Fruit fly (Drosophila melanogaster) whole organism, pupa: ENCODE results near the gene Pif1B.
A peak's percentile ranks its signal among the peaks of the same experiment; 100 is the strongest.

Experiments
- CG10348 ChIP-seq: fragments of 200-800 bp; sonication (Bioruptor generic); IDR thresholded peaks from 2 replicates; pipeline ENCODE4 v1.3.6; 2022; ENCODE audit warnings: missing biosample characterization, missing genetic modification characterization
- CG12605 ChIP-seq: fragments of 200-800 bp; sonication (Bioruptor generic); IDR thresholded peaks from 2 replicates; pipeline ENCODE4 v1.3.6; 2022; ENCODE audit warnings: missing biosample characterization, missing genetic modification characterization
- CG13204 ChIP-seq: fragments of 200-800 bp; sonication (Bioruptor generic); optimal IDR thresholded peaks from 2 replicates; lab custom pipeline; 2018; ENCODE audit warnings: missing biosample characterization, mild to moderate bottlenecking, missing genetic modification characterization, moderate library complexity
- CG14655 ChIP-seq: fragments of 200-800 bp; sonication (Bioruptor generic); optimal IDR thresholded peaks from 3 replicates; lab custom pipeline; 2017; ENCODE audit warnings: mild to moderate bottlenecking, missing biosample characterization, missing genetic modification reagents, missing genetic modification characterization
- CG15710 ChIP-seq: fragments of 200-800 bp; sonication (Bioruptor generic); optimal IDR thresholded peaks from 2 replicates; lab custom pipeline; 2018; ENCODE audit warnings: missing biosample characterization, mild to moderate bottlenecking, missing genetic modification characterization, moderate library complexity
- CG17806 ChIP-seq: fragments of 200-800 bp; sonication (Bioruptor generic); optimal IDR thresholded peaks from 2 replicates; lab custom pipeline; 2018; ENCODE audit warnings: missing biosample characterization, mild to moderate bottlenecking, missing genetic modification characterization, moderate library complexity
- CG32121 ChIP-seq: fragments of 200-800 bp; sonication (Bioruptor generic); IDR thresholded peaks from 2 replicates; pipeline ENCODE4 v1.3.6; 2022; ENCODE audit warnings: missing biosample characterization, missing genetic modification characterization
- CG34367 ChIP-seq: fragments of 200-800 bp; sonication (Bioruptor generic); optimal IDR thresholded peaks from 2 replicates; lab custom pipeline; 2018; ENCODE audit warnings: missing biosample characterization, mild to moderate bottlenecking, missing genetic modification characterization
- CG4496 ChIP-seq: fragments of 200-800 bp; sonication (Bioruptor generic); IDR thresholded peaks from 3 replicates; pipeline ENCODE4 v1.3.6; 2022; ENCODE audit warnings: missing biosample characterization, missing genetic modification characterization
- CG8159 ChIP-seq: fragments of 200-800 bp; sonication (Bioruptor generic); optimal IDR thresholded peaks from 3 replicates; lab custom pipeline; 2018; ENCODE audit warnings: missing biosample characterization, mild to moderate bottlenecking, missing genetic modification characterization, moderate library complexity
- CG8301 ChIP-seq: fragments of 200-800 bp; sonication (Bioruptor generic); optimal IDR thresholded peaks from 2 replicates; lab custom pipeline; 2018; ENCODE audit warnings: missing biosample characterization, mild to moderate bottlenecking, missing genetic modification characterization
- CG9948 ChIP-seq: fragments of 200-800 bp; sonication (Bioruptor generic); optimal IDR thresholded peaks from 2 replicates; lab custom pipeline; 2018; ENCODE audit warnings: missing biosample characterization, mild to moderate bottlenecking, missing genetic modification characterization, moderate library complexity
- D1 ChIP-seq: fragments of 200-800 bp; sonication (Bioruptor generic); optimal IDR thresholded peaks from 2 replicates; lab custom pipeline; 2018; ENCODE audit warnings: missing biosample characterization, mild to moderate bottlenecking, missing genetic modification characterization, moderate library complexity
- EcR ChIP-seq: fragments of 200-800 bp; sonication (Bioruptor generic); optimal IDR thresholded peaks from 3 replicates; lab custom pipeline; 2019; ENCODE audit warnings: missing biosample characterization, missing genetic modification characterization, mild to moderate bottlenecking, moderate library complexity, missing genetic modification reagents
- Ets98B ChIP-seq: fragments of 200-800 bp; sonication (Bioruptor generic); IDR thresholded peaks from 2 replicates; pipeline ENCODE4 v1.3.6; 2022; ENCODE audit warnings: missing biosample characterization, missing genetic modification characterization
- Pif1A ChIP-seq: fragments of 200-800 bp; sonication (Bioruptor generic); optimal IDR thresholded peaks from 3 replicates; lab custom pipeline; 2016; ENCODE audit warnings: missing biosample characterization, missing genetic modification characterization
- Pif1B ChIP-seq: fragments of 200-800 bp; sonication (Bioruptor generic); optimal IDR thresholded peaks from 3 replicates; lab custom pipeline; 2016; ENCODE audit warnings: missing biosample characterization, missing genetic modification characterization
- Snoo ChIP-seq: fragments of 200-800 bp; sonication (Bioruptor generic); optimal IDR thresholded peaks from 3 replicates; lab custom pipeline; 2017; ENCODE audit warnings: missing biosample characterization, mild to moderate bottlenecking, missing genetic modification characterization, inconsistent platforms
- fd96Ca ChIP-seq: fragments of 200-800 bp; sonication (Bioruptor generic); IDR thresholded peaks from 3 replicates; pipeline ENCODE4 v1.3.6; 2022; ENCODE audit warnings: missing biosample characterization, missing genetic modification characterization
- gl ChIP-seq: fragments of 200-800 bp; sonication (Bioruptor generic); optimal IDR thresholded peaks from 2 replicates; lab custom pipeline; 2018; ENCODE audit warnings: missing biosample characterization, mild to moderate bottlenecking, missing genetic modification characterization
- rn ChIP-seq: fragments of 200-800 bp; sonication (Bioruptor generic); IDR thresholded peaks from 2 replicates; pipeline ENCODE4 v1.3.6; 2022; ENCODE audit warnings: missing biosample characterization, missing genetic modification characterization

Pif1B gene

DNA sequence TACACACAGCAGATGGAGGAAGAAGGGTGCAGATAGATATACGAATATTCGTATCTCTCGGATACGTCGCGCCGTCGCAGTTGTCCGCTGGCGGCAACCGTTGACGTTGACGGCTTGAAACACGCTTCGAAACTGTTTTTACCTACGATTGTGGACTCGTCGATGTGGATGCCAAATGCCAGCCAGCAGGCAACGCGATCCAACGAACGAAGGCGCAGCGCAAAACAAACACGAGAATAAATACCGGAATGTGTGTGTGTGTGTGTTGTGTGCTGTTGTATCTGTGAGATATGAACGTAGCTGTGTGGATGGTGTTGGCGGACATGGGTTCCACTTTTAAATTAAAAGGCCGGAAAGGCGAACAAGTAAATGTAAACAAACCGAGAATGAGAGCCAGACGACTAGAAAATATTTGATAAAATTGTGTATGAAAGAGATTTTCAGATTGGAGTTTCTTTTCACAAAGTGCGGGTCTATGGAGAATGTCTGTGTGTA, 45.2 kb upstream of the Pif1B start:
- TF ChIP-seq Ets98B (GFP tag; lab: Robert Waterston, UW) (peak; percentile 73), CG10348 (GFP tag; lab: Robert Waterston, UW) (no peak), CG8159 (tag; lab: Kevin White, UChicago) (no peak), CG14655 (no peak), Pif1B (peak; percentile 60), fd96Ca (GFP tag; lab: Robert Waterston, UW) (peak; percentile 57; the same call in 1 of the 3 replicates), rn (GFP tag; lab: Robert Waterston, UW) (no peak), D1 (tag; lab: Kevin White, UChicago) (peak; percentile 10), CG34367 (no peak), CG13204 (GFP tag; lab: Kevin White, UChicago) (no peak), CG15710 (tag; lab: Kevin White, UChicago) (peak; percentile 6), CG8301 (tag; lab: Kevin White, UChicago) (no peak), Pif1A (GFP tag; lab: Kevin White, UChicago) (peak; percentile 16), gl (tag; lab: Kevin White, UChicago) (peak; percentile 36), CG32121 (GFP tag; lab: Robert Waterston, UW) (peak; percentile 43; the same call in 1 of the 2 replicates), CG12605 (GFP tag; lab: Robert Waterston, UW) (peak; percentile 57), CG4496 (GFP tag; lab: Robert Waterston, UW) (peak; percentile 67; the same call in 2 of the 3 replicates), Snoo (no peak), EcR (peak; percentile 60)

DNA sequence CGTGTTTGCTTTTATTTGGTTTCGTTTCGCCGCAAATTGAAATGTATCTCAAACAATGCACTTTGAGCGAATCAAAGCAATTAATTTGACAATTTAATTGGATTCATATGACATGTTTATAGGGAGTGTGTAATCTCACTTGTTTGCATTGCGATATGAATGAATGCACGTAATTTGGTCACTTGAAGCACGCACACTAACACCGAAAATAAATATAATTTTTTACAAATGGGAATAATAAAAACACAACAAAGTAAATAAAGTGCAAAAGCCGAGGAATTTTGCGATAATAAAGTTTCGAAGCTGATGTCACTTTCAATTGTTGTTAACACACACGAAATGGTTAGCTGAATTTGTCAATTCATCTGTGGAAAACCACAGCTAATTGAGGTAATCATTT, 44.0 kb upstream of the Pif1B start:
- TF ChIP-seq CG12605 (GFP tag; lab: Robert Waterston, UW) (no peak), CG34367 (no peak), CG15710 (tag; lab: Kevin White, UChicago) (no peak), CG10348 (GFP tag; lab: Robert Waterston, UW) (no peak), fd96Ca (GFP tag; lab: Robert Waterston, UW) (no peak), CG4496 (GFP tag; lab: Robert Waterston, UW) (no peak), CG9948 (no peak), CG13204 (GFP tag; lab: Kevin White, UChicago) (no peak), EcR (no peak), CG8159 (tag; lab: Kevin White, UChicago) (no peak), D1 (tag; lab: Kevin White, UChicago) (no peak), Ets98B (GFP tag; lab: Robert Waterston, UW) (no peak), CG8301 (tag; lab: Kevin White, UChicago) (no peak)

- TF ChIP-seq rn (GFP tag; lab: Robert Waterston, UW): no peak
- TF ChIP-seq EcR: no peak
Observed at dm6 chr3R:8843942-8844637, 43.1 kb upstream of the Pif1B start.

- TF ChIP-seq Snoo (no peak), CG8301 (tag; lab: Kevin White, UChicago) (no peak), CG34367 (no peak), Pif1A (GFP tag; lab: Kevin White, UChicago) (no peak), CG9948 (no peak), CG13204 (GFP tag; lab: Kevin White, UChicago) (no peak), Ets98B (GFP tag; lab: Robert Waterston, UW) (no peak), CG17806 (tag; lab: Kevin White, UChicago) (no peak), fd96Ca (GFP tag; lab: Robert Waterston, UW) (no peak), gl (tag; lab: Kevin White, UChicago) (no peak), CG8159 (tag; lab: Kevin White, UChicago) (no peak), CG32121 (GFP tag; lab: Robert Waterston, UW) (no peak), CG10348 (GFP tag; lab: Robert Waterston, UW) (no peak), CG4496 (GFP tag; lab: Robert Waterston, UW) (no peak), CG12605 (GFP tag; lab: Robert Waterston, UW) (no peak), Pif1B (no peak), EcR (no peak)
Observed at dm6 chr3R:8841533-8841932, 40.6 kb upstream of the Pif1B start.

DNA sequence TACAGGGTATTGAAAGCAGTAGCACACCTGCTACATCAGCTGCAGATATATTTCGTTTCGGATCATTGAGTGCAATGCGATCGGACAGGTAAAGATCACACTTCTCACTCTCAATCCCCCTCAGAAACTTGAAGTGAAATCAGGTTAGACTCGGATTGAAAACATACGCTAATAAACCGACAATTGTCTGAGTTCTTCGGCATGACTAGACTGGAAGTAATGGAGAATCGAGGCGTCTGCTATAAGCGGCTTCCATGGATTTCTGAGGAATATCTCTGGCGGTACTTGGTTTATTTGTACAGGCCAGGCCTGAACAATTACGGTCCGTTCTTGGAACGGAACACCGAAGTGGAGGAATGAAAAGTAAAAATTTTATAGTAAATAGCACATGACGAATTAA, 40.1 kb upstream of the Pif1B start:
- TF ChIP-seq CG14655 (no peak), CG17806 (tag; lab: Kevin White, UChicago) (no peak), rn (GFP tag; lab: Robert Waterston, UW) (no peak)

- no peak for TF ChIP-seq Snoo
- TF ChIP-seq CG12605 (GFP tag; lab: Robert Waterston, UW): no peak
- no peak for TF ChIP-seq Ets98B (GFP tag; lab: Robert Waterston, UW)
- TF ChIP-seq Pif1A (GFP tag; lab: Kevin White, UChicago): no peak
- no peak for TF ChIP-seq CG10348 (GFP tag; lab: Robert Waterston, UW)
- TF ChIP-seq CG8301 (tag; lab: Kevin White, UChicago): no peak
- no peak for TF ChIP-seq CG13204 (GFP tag; lab: Kevin White, UChicago)
- no peak for TF ChIP-seq fd96Ca (GFP tag; lab: Robert Waterston, UW)
- TF ChIP-seq gl (tag; lab: Kevin White, UChicago): no peak
- no peak for TF ChIP-seq CG9948
- no peak for TF ChIP-seq Pif1B
- no peak for TF ChIP-seq CG15710 (tag; lab: Kevin White, UChicago)
- TF ChIP-seq CG4496 (GFP tag; lab: Robert Waterston, UW): no peak
- TF ChIP-seq D1 (tag; lab: Kevin White, UChicago): no peak
- TF ChIP-seq rn (GFP tag; lab: Robert Waterston, UW): no peak
- TF ChIP-seq EcR: no peak
- no peak for TF ChIP-seq CG34367
- no peak for TF ChIP-seq CG8159 (tag; lab: Kevin White, UChicago)
- TF ChIP-seq, all 21 proteins: peak for 0
Observed at dm6 chr3R:8823761-8824499, 23.0 kb upstream of the Pif1B start, which contains the start of the genes IscU and CG8379. Gene IscU (minus strand): TSS chr3R:8824177. Gene CG8379 (plus strand): TSS chr3R:8824411.
